Fruit fly (Drosophila melanogaster): ENCODE results near the gene Rrp1.

dm6 chr2L:2966917-2967316 is 5.4 kb downstream of the Rrp1 start:
- TF ChIP-seq usp (GFP tag; optimal IDR thresholded peaks at IDR 0.05) (no peak), h (GFP tag; optimal IDR thresholded peaks at IDR 0.05) (no peak), Jra (GFP tag; optimal IDR thresholded peaks at IDR 0.05) (no peak), Hr78 (GFP tag; optimal IDR thresholded peaks at IDR 0.05) (no peak), dl (GFP tag; optimal IDR thresholded peaks at IDR 0.05; ENCODE audit: insufficient read depth in 1 of 2, partially characterized antibody in 2 of 2) (no peak), N (GFP tag; optimal IDR thresholded peaks at IDR 0.05) (no peak)

Data from whole organism, wandering third instar larva.